Worm (Caenorhabditis elegans) whole organism, L2 larva: ENCODE results near the gene srj-11.
A peak's percentile ranks its signal among the peaks of the same experiment; 100 is the strongest.

Experiments used
- C34F6.9 ChIP-seq: fragments of 150-350 bp; optimal IDR thresholded peaks from 2 replicates; lab custom pipeline; 2014; ENCODE audit warnings: missing biosample characterization, missing genetic modification characterization
- F13H6.1 ChIP-seq: sonication (generic microtip); optimal IDR thresholded peaks from 2 replicates; lab custom pipeline; 2016; ENCODE audit warnings: missing genetic modification characterization, missing compliant biosample characterization
- Y55F3AM.14 ChIP-seq: fragments of 200-800 bp; sonication (Bioruptor generic); optimal IDR thresholded peaks from 2 replicates; lab custom pipeline; 2018; ENCODE audit warnings: mild to moderate bottlenecking, missing genetic modification characterization, missing compliant biosample characterization
- alr-1 ChIP-seq: fragments of 150-350 bp; optimal IDR thresholded peaks from 2 replicates; lab custom pipeline; 2014; ENCODE audit warnings: missing biosample characterization, missing genetic modification characterization
- aly-2 ChIP-seq: fragments of 150-350 bp; optimal IDR thresholded peaks from 2 replicates; lab custom pipeline; 2014; ENCODE audit warnings: missing biosample characterization, missing genetic modification characterization
- ama-1 ChIP-seq: fragments of 150-350 bp; optimal IDR thresholded peaks from 2 replicates; lab custom pipeline; 2018; ENCODE audit warnings: inconsistent platforms
- blmp-1 ChIP-seq: sonication (generic microtip); optimal IDR thresholded peaks from 2 replicates; lab custom pipeline; 2017; ENCODE audit warnings: missing genetic modification characterization, mild to moderate bottlenecking, missing compliant biosample characterization, antibody characterized with exemption, moderate library complexity; ENCODE audit not compliant: insufficient read depth
- crh-2 ChIP-seq: sonication (generic microtip); optimal IDR thresholded peaks from 2 replicates; lab custom pipeline; 2017; ENCODE audit warnings: missing biosample characterization, missing genetic modification characterization
- dmd-4 ChIP-seq: sonication (generic microtip); optimal IDR thresholded peaks from 2 replicates; lab custom pipeline; 2017; ENCODE audit warnings: missing biosample characterization, missing genetic modification characterization
- egl-27 ChIP-seq: sonication (generic microtip); optimal IDR thresholded peaks from 3 replicates; lab custom pipeline; 2017; ENCODE audit warnings: missing biosample characterization, missing genetic modification reagents, missing genetic modification characterization
- elt-1 ChIP-seq: fragments of 150-350 bp; optimal IDR thresholded peaks from 2 replicates; lab custom pipeline; 2014; ENCODE audit warnings: missing biosample characterization, missing genetic modification characterization
- elt-3 ChIP-seq: sonication (generic microtip); optimal IDR thresholded peaks from 2 replicates; lab custom pipeline; 2017; ENCODE audit warnings: missing biosample characterization, missing genetic modification characterization
- fos-1 ChIP-seq: fragments of 150-350 bp; optimal IDR thresholded peaks from 2 replicates; lab custom pipeline; 2014; ENCODE audit warnings: missing biosample characterization, missing genetic modification characterization
- gmeb-1 ChIP-seq: fragments of 150-350 bp; optimal IDR thresholded peaks from 2 replicates; lab custom pipeline; 2014; ENCODE audit warnings: missing biosample characterization, missing genetic modification characterization
- lin-13 ChIP-seq: fragments of 150-350 bp; optimal IDR thresholded peaks from 2 replicates; lab custom pipeline; 2014; ENCODE audit warnings: missing biosample characterization, missing genetic modification reagents, missing genetic modification characterization
- lin-39 ChIP-seq: fragments of 150-350 bp; optimal IDR thresholded peaks from 2 replicates; lab custom pipeline; 2014; ENCODE audit warnings: missing biosample characterization, missing genetic modification reagents, missing genetic modification characterization
- lsy-2 ChIP-seq, 2 experiments: fragments of 150-350 bp in 1 of 2; sonication (generic microtip) in 1 of 2; optimal IDR thresholded peaks; 2 replicates each; lab custom pipeline; 2014 to 2017; ENCODE audit warnings: missing biosample characterization in 2 of 2, missing genetic modification characterization in 2 of 2
- mab-5 ChIP-seq: fragments of 150-350 bp; optimal IDR thresholded peaks from 2 replicates; lab custom pipeline; 2014; ENCODE audit warnings: missing biosample characterization, missing genetic modification characterization
- mdl-1 ChIP-seq, 2 experiments: fragments of 150-350 bp in 1 of 2; sonication (generic microtip) in 1 of 2; optimal IDR thresholded peaks; 2 replicates each; lab custom pipeline; 2017; ENCODE audit warnings: missing biosample characterization in 2 of 2, missing genetic modification characterization in 2 of 2
- nhr-10 ChIP-seq: sonication (generic microtip); optimal IDR thresholded peaks from 2 replicates; lab custom pipeline; 2017; ENCODE audit warnings: missing biosample characterization, missing genetic modification characterization
- nhr-11 ChIP-seq: fragments of 150-350 bp; optimal IDR thresholded peaks from 2 replicates; lab custom pipeline; 2014; ENCODE audit warnings: missing biosample characterization, missing genetic modification characterization
- nhr-12 ChIP-seq: fragments of 150-350 bp; optimal IDR thresholded peaks from 2 replicates; lab custom pipeline; 2014; ENCODE audit warnings: missing biosample characterization, missing genetic modification characterization
- nhr-129 ChIP-seq: fragments of 150-350 bp; optimal IDR thresholded peaks from 2 replicates; lab custom pipeline; 2014; ENCODE audit warnings: missing biosample characterization, missing genetic modification characterization
- nhr-21 ChIP-seq: fragments of 150-350 bp; optimal IDR thresholded peaks from 2 replicates; lab custom pipeline; 2014; ENCODE audit warnings: missing biosample characterization, missing genetic modification characterization
- nhr-237 ChIP-seq: fragments of 150-350 bp; optimal IDR thresholded peaks from 2 replicates; lab custom pipeline; 2014; ENCODE audit warnings: missing biosample characterization, missing genetic modification characterization
- nhr-25 ChIP-seq: fragments of 150-350 bp; sonication (generic microtip); optimal IDR thresholded peaks from 3 replicates; lab custom pipeline; 2014; ENCODE audit warnings: missing biosample characterization, missing genetic modification characterization
- nhr-6 ChIP-seq: fragments of 150-350 bp; optimal IDR thresholded peaks from 2 replicates; lab custom pipeline; 2014; ENCODE audit warnings: missing biosample characterization, missing genetic modification characterization
- sem-4 ChIP-seq: fragments of 150-350 bp; optimal IDR thresholded peaks from 2 replicates; lab custom pipeline; 2014; ENCODE audit warnings: missing biosample characterization, missing genetic modification reagents, missing genetic modification characterization
- sma-3 ChIP-seq: sonication (generic microtip); optimal IDR thresholded peaks from 2 replicates; lab custom pipeline; 2016; ENCODE audit warnings: missing genetic modification reagents, missing genetic modification characterization, missing compliant biosample characterization
- sma-9 ChIP-seq, 2 experiments: fragments of 150-350 bp in 1 of 2; sonication (generic microtip) in 1 of 2; optimal IDR thresholded peaks; 2 replicates each; lab custom pipeline; 2014 to 2016; ENCODE audit warnings: missing genetic modification characterization in 2 of 2, mild to moderate bottlenecking in 1 of 2, missing biosample characterization in 1 of 2, missing compliant biosample characterization in 1 of 2, missing genetic modification reagents in 1 of 2, moderate library complexity in 1 of 2
- snpc-4 ChIP-seq: fragments of 150-350 bp; optimal IDR thresholded peaks from 2 replicates; lab custom pipeline; 2014; ENCODE audit warnings: missing biosample characterization, missing genetic modification characterization
- unc-55 ChIP-seq: fragments of 150-350 bp; sonication (generic microtip); optimal IDR thresholded peaks from 3 replicates; lab custom pipeline; 2014; ENCODE audit warnings: missing biosample characterization, missing genetic modification reagents, missing genetic modification characterization
- unc-62 ChIP-seq: fragments of 150-350 bp; optimal IDR thresholded peaks from 2 replicates; lab custom pipeline; 2014; ENCODE audit warnings: missing biosample characterization, missing genetic modification reagents, missing genetic modification characterization
- ztf-1 ChIP-seq: fragments of 200-800 bp; sonication (Bioruptor generic); conservative IDR thresholded peaks from 2 replicates; pipeline ENCODE4 v1.3.6; 2022; ENCODE audit warnings: missing genetic modification characterization, missing compliant biosample characterization
- ztf-11 ChIP-seq: sonication (generic microtip); optimal IDR thresholded peaks from 2 replicates; lab custom pipeline; 2017; ENCODE audit warnings: missing biosample characterization, missing genetic modification characterization
- ztf-4 ChIP-seq: fragments of 150-350 bp; optimal IDR thresholded peaks from 2 replicates; lab custom pipeline; 2014; ENCODE audit warnings: missing biosample characterization, missing genetic modification characterization

srj-11 gene

ce11 chrV:3241175-3241574 lies at the start of gene srj-11:
Gene srj-11 (plus strand): TSS chrV:3241424.
- no peak for TF ChIP-seq sma-3
- TF ChIP-seq sem-4 (tag; lab: Kevin White, UChicago), result no peak
- no peak for TF ChIP-seq snpc-4 (tag; lab: Kevin White, UChicago)
- no peak for TF ChIP-seq blmp-1 (tag; lab: Kevin White, UChicago)
- TF ChIP-seq unc-55 (GFP tag; lab: Kevin White, UChicago), result no peak
- TF ChIP-seq lsy-2 (tag; optimal IDR thresholded peaks at IDR 0.05; lab: Kevin White, UChicago), result no peak
- TF ChIP-seq aly-2 (tag; lab: Kevin White, UChicago), result no peak
- TF ChIP-seq nhr-237, result no peak
- no peak for TF ChIP-seq nhr-10 (tag; lab: Kevin White, UChicago)
- no peak for TF ChIP-seq dmd-4 (tag; lab: Kevin White, UChicago)
- TF ChIP-seq egl-27 (tag; lab: Kevin White, UChicago), result no peak
- TF ChIP-seq elt-3 (tag; lab: Kevin White, UChicago), result no peak
- TF ChIP-seq mdl-1 (tag; optimal IDR thresholded peaks at IDR 0.05; lab: Kevin White, UChicago), result no peak
- no peak for TF ChIP-seq nhr-11 (tag; lab: Kevin White, UChicago)
- TF ChIP-seq lin-39, result no peak
- no peak for TF ChIP-seq ztf-11

- TF ChIP-seq C34F6.9 (tag; lab: Kevin White, UChicago) (no peak), sma-3 (peak; percentile 22), elt-3 (tag; lab: Kevin White, UChicago) (no peak), unc-62 (GFP tag; lab: Kevin White, UChicago) (no peak), gmeb-1 (peak; percentile 43), nhr-25 (tag; lab: Kevin White, UChicago) (peak; percentile 24), lin-39 (no peak), crh-2 (tag; lab: Kevin White, UChicago) (peak; percentile 15), fos-1 (tag; lab: Kevin White, UChicago) (peak; percentile 14), sma-9 (GFP tag; optimal IDR thresholded peaks at IDR 0.05; lab: Kevin White, UChicago) (peak; percentile 77), sma-9 (tag; optimal IDR thresholded peaks at IDR 0.05; lab: Kevin White, UChicago) (no peak), ztf-11 (no peak), nhr-21 (tag; lab: Kevin White, UChicago) (peak; percentile 18), F13H6.1 (tag; lab: Kevin White, UChicago) (peak; percentile 7), alr-1 (tag; lab: Kevin White, UChicago) (no peak)
Observed at ce11 chrV:3193091-3193608, 48.1 kb upstream of the srj-11 start, which contains the start of the genes Y73C8B.3 and Y73C8B.9. Gene Y73C8B.3 (minus strand): TSS chrV:3193237. Gene Y73C8B.9 (plus strand): TSS chrV:3193558.

DNA sequence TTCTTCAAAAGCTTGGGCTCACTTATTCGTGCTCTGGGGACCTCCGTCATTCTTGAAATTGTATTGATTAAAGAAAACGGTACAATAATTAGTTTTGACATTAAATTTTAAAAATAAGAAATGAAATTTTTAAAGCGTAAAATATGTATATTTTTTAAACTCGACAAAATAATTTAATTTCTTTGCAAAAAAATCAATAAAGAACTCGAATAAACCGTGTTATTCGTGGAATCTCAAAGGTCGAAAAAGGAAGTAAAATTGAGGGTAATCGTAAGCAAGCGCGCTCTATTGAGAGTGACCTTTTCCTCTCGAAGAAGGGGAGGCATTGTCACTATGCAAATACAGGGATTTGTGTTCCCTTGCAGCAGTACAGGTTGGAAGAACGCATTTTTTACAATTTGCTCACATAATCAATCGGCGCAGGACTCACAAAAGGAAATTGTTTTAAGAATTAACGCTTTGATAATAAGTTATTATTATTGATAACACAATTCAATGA lies 46.2 kb upstream of the srj-11 start, which contains the start of gene Y73C8B.2:
TSS of gene Y73C8B.2 (minus strand) at position 51 of the 499 bp plus-strand sequence.
- peak; percentile 1 for TF ChIP-seq nhr-21 (tag; lab: Kevin White, UChicago)
- peak; percentile 54 for TF ChIP-seq nhr-25 (tag; lab: Kevin White, UChicago)
- peak; percentile 70 for TF ChIP-seq fos-1 (tag; lab: Kevin White, UChicago)
- TF ChIP-seq nhr-12 (tag; lab: Kevin White, UChicago), result no peak
- peak; percentile 20 for TF ChIP-seq unc-55 (GFP tag; lab: Kevin White, UChicago)
- peak; percentile 0 for TF ChIP-seq ztf-4 (tag; lab: Kevin White, UChicago)
- TF ChIP-seq lsy-2 (tag; optimal IDR thresholded peaks at IDR 0.05; lab: Kevin White, UChicago), result peak in 1 of 2 experiments; percentile 62
- TF ChIP-seq gmeb-1, result peak; percentile 7
- no peak for TF ChIP-seq mdl-1 (tag; optimal IDR thresholded peaks at IDR 0.05; lab: Kevin White, UChicago)
- TF ChIP-seq unc-62 (GFP tag; lab: Kevin White, UChicago), result no peak
- TF ChIP-seq nhr-129 (tag; lab: Kevin White, UChicago), result peak; percentile 39
- TF ChIP-seq nhr-6 (tag; lab: Kevin White, UChicago), result no peak
- TF ChIP-seq egl-27 (tag; lab: Kevin White, UChicago), result no peak
- TF ChIP-seq F13H6.1 (tag; lab: Kevin White, UChicago), result peak; percentile 27
- peak; percentile 54 for TF ChIP-seq C34F6.9 (tag; lab: Kevin White, UChicago)
- TF ChIP-seq crh-2 (tag; lab: Kevin White, UChicago), result peak; percentile 27

DNA sequence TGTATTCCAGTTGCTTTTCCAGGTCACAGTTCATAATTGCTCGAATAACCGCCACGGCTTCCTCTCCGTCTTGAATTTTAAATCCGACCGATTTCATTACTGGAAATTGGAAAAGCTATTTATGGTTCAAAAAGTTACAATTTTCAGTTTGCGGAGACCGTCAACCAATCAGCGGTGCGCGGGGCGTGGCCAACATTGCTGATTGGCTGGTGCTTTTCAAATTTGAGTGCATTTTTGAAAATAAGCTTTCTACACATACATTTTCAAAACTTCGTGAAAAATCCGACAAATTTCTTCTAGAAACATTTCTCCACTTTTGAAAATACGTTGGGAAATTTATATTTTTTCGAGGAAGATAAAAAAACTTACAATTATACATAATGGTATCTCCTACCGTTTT lies 45.4 kb upstream of the srj-11 start:
- TF ChIP-seq nhr-21 (tag; lab: Kevin White, UChicago) (no peak), ama-1 (lab: Kevin White, UChicago) (no peak), ztf-11 (no peak), sma-3 (no peak), Y55F3AM.14 (GFP tag; lab: Kevin White, UChicago) (no peak), elt-1 (tag; lab: Kevin White, UChicago) (no peak), mab-5 (tag; lab: Kevin White, UChicago) (no peak), alr-1 (tag; lab: Kevin White, UChicago) (no peak), lin-13 (GFP tag; lab: Kevin White, UChicago) (no peak), egl-27 (tag; lab: Kevin White, UChicago) (no peak), ztf-1 (no peak)
- TF ChIP-seq, all 48 proteins: peak for 0
